Fruit fly (Drosophila melanogaster): ENCODE data around the gene CG33722.

The CG33722 gene

DNA sequence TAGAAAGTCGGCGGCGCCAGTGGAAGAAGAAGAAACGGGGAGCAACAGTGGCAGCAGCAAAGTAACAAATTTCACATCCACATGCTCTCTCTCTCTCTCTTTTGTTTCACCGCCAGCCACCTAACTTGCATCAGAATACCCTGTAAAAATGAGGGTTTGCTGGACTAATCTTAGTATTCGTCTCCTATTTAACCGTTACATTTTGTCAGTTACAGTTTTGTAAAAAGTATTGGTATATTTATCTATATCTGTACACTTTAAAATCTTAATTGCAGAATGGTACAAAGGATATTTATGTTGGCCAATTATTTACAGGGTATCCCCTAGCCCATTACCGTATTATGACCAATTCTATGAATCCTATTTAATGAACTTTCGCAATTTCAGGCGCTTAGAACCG is 10.0 kb upstream of the CG33722 start (continued):
- peak; percentile 40 for TF ChIP-seq az2 (GFP tag; optimal IDR thresholded peaks at IDR 0.05)
- no peak for TF ChIP-seq CG10654 (GFP tag; optimal IDR thresholded peaks at IDR 0.05)
- no peak for TF ChIP-seq CG18764 (GFP tag; optimal IDR thresholded peaks at IDR 0.05)
- no peak for TF ChIP-seq Abd-B (GFP tag; optimal IDR thresholded peaks at IDR 0.05)
- no peak for TF ChIP-seq onecut (GFP tag; IDR thresholded peaks at IDR 0.05)
- TF ChIP-seq NfI (GFP tag; optimal IDR thresholded peaks at IDR 0.05), result no peak
- TF ChIP-seq Deaf1 (tag; optimal IDR thresholded peaks at IDR 0.05), result no peak
- no peak for TF ChIP-seq Six4 (GFP tag; optimal IDR thresholded peaks at IDR 0.05)
- TF ChIP-seq pb (GFP tag; optimal IDR thresholded peaks at IDR 0.05), result no peak
- no peak for TF ChIP-seq CG14860 (GFP tag; IDR thresholded peaks at IDR 0.05; ENCODE audit: partially characterized antibody)
- no peak for TF ChIP-seq CG3847 (GFP tag; IDR thresholded peaks at IDR 0.05)
- TF ChIP-seq CG3838 (GFP tag; optimal IDR thresholded peaks at IDR 0.05), result no peak
- no peak for TF ChIP-seq ap (GFP tag; IDR thresholded peaks at IDR 0.05)
- TF ChIP-seq Dfd (GFP tag; optimal IDR thresholded peaks at IDR 0.05), result no peak
- TF ChIP-seq CG11560 (tag; IDR thresholded peaks at IDR 0.05), result no peak
- no peak for TF ChIP-seq CG2120 (GFP tag; optimal IDR thresholded peaks at IDR 0.05)
- peak; percentile 67 for TF ChIP-seq Drgx (GFP tag; IDR thresholded peaks at IDR 0.05)
- no peak for TF ChIP-seq her (GFP tag; optimal IDR thresholded peaks at IDR 0.05)
- TF ChIP-seq CG10366 (GFP tag; IDR thresholded peaks at IDR 0.05), result no peak
- TF ChIP-seq Ada2b (GFP tag; IDR thresholded peaks at IDR 0.05), result 0 out of 2 replicates have a peak, but pooled peaks have one; percentile 11
- peak; percentile 35 for TF ChIP-seq Xbp1 (GFP tag; optimal IDR thresholded peaks at IDR 0.05)
- no peak for TF ChIP-seq BtbVII (GFP tag; optimal IDR thresholded peaks at IDR 0.05)
- no peak for TF ChIP-seq Gsc (GFP tag; IDR thresholded peaks at IDR 0.05)
- peak; percentile 14 for TF ChIP-seq CG7556 (GFP tag; optimal IDR thresholded peaks at IDR 0.05)
- no peak for TF ChIP-seq Sin3A (optimal IDR thresholded peaks at IDR 0.05)
- no peak for TF ChIP-seq ro (GFP tag; IDR thresholded peaks at IDR 0.05)
- TF ChIP-seq Side (GFP tag; optimal IDR thresholded peaks at IDR 0.05), result no peak
- peak; percentile 37; the same call in 1 of the 3 replicates for TF ChIP-seq CG14050 (GFP tag; IDR thresholded peaks at IDR 0.05)
- no peak for TF ChIP-seq HmgZ (tag; optimal IDR thresholded peaks at IDR 0.05)
- no peak for TF ChIP-seq CG7987 (GFP tag; optimal IDR thresholded peaks at IDR 0.05)
- no peak for TF ChIP-seq bab2 (GFP tag; optimal IDR thresholded peaks at IDR 0.05)
- peak; percentile 19 for TF ChIP-seq CG10209 (GFP tag; optimal IDR thresholded peaks at IDR 0.05)
- no peak for TF ChIP-seq ERR (GFP tag; optimal IDR thresholded peaks at IDR 0.05)
- no peak for TF ChIP-seq jumu (GFP tag; optimal IDR thresholded peaks at IDR 0.05)
- TF ChIP-seq CG17802 (tag; optimal IDR thresholded peaks at IDR 0.05), result no peak
- no peak for TF ChIP-seq CG15479 (GFP tag; optimal IDR thresholded peaks at IDR 0.05)
- no peak for TF ChIP-seq Fer2 (tag; optimal IDR thresholded peaks at IDR 0.05)
- no peak for TF ChIP-seq ssp (GFP tag; IDR thresholded peaks at IDR 0.05)
- TF ChIP-seq Trl (optimal IDR thresholded peaks at IDR 0.05), result peak in 1 of 2 experiments; percentile 23
- TF ChIP-seq Trl (GFP tag; optimal IDR thresholded peaks at IDR 0.05), result no peak
- no peak for TF ChIP-seq CG5245 (GFP tag; optimal IDR thresholded peaks at IDR 0.05)
- no peak for TF ChIP-seq hth (optimal IDR thresholded peaks at IDR 0.05)
- no peak for TF ChIP-seq Hmx (GFP tag; optimal IDR thresholded peaks at IDR 0.05)
- no peak for TF ChIP-seq chm (GFP tag; IDR thresholded peaks at IDR 0.05)
- no peak for TF ChIP-seq CG1792 (GFP tag; optimal IDR thresholded peaks at IDR 0.05)
- TF ChIP-seq da (GFP tag; optimal IDR thresholded peaks at IDR 0.05), result no peak
- TF ChIP-seq CG8359 (GFP tag; optimal IDR thresholded peaks at IDR 0.05; ENCODE audit: borderline replicate concordance), result no peak
- no peak for TF ChIP-seq p53 (GFP tag; optimal IDR thresholded peaks at IDR 0.05)
- TF ChIP-seq CG6854 (GFP tag; optimal IDR thresholded peaks at IDR 0.05), result no peak
- TF ChIP-seq Aef1 (GFP tag; IDR thresholded peaks at IDR 0.05), result no peak
- TF ChIP-seq lab (GFP tag; optimal IDR thresholded peaks at IDR 0.05), result no peak
- no peak for TF ChIP-seq bbx (GFP tag; IDR thresholded peaks at IDR 0.05; ENCODE audit: partially characterized antibody)
- no peak for TF ChIP-seq pnt (GFP tag; optimal IDR thresholded peaks at IDR 0.05)
- peak; percentile 27; the same call in 1 of the 3 replicates for TF ChIP-seq zfh1 (GFP tag; IDR thresholded peaks at IDR 0.05)
